Worm (Caenorhabditis elegans) whole organism, L1 larva: ENCODE results near the gene paqr-3.
A peak's percentile ranks its signal among the peaks of the same experiment; 100 is the strongest.

Experiments used
- C16A3.4 ChIP-seq: fragments of 150-350 bp; optimal IDR thresholded peaks from 2 replicates; lab custom pipeline; 2014; ENCODE audit warnings: missing biosample characterization, missing genetic modification characterization
- C34B4.2 ChIP-seq: sonication (generic microtip); optimal IDR thresholded peaks from 2 replicates; lab custom pipeline; 2017; ENCODE audit warnings: mild to moderate bottlenecking, missing genetic modification characterization, missing compliant biosample characterization
- aha-1 ChIP-seq: fragments of 150-350 bp; optimal IDR thresholded peaks from 2 replicates; lab custom pipeline; 2014; ENCODE audit warnings: missing biosample characterization, missing genetic modification characterization
- alr-1 ChIP-seq: fragments of 200-800 bp; sonication (Bioruptor generic); optimal IDR thresholded peaks from 2 replicates; lab custom pipeline; 2018; ENCODE audit warnings: borderline replicate concordance, mild to moderate bottlenecking, missing genetic modification characterization, missing compliant biosample characterization
- blmp-1 ChIP-seq: fragments of 150-350 bp; optimal IDR thresholded peaks from 2 replicates; lab custom pipeline; 2014; ENCODE audit warnings: missing biosample characterization, missing genetic modification characterization
- ceh-63 ChIP-seq: fragments of 200-800 bp; sonication (Bioruptor generic); optimal IDR thresholded peaks from 2 replicates; lab custom pipeline; 2018; ENCODE audit warnings: mild to moderate bottlenecking, missing genetic modification characterization, missing compliant biosample characterization
- ceh-82 ChIP-seq, 3 experiments: fragments of 150-350 bp in 1 of 3; sonication (generic microtip) in 2 of 3; optimal IDR thresholded peaks; 2 replicates each; lab custom pipeline; 2014 to 2017; ENCODE audit warnings: missing biosample characterization in 3 of 3, missing genetic modification characterization in 3 of 3
- ceh-88 ChIP-seq: fragments of 200-800 bp; sonication (Bioruptor generic); IDR thresholded peaks from 2 replicates; pipeline ENCODE4 v1.3.6; 2022; ENCODE audit warnings: missing genetic modification characterization, missing compliant biosample characterization
- ceh-90 ChIP-seq: sonication (generic microtip); optimal IDR thresholded peaks from 2 replicates; lab custom pipeline; 2016; ENCODE audit warnings: missing genetic modification characterization, missing compliant biosample characterization
- dsc-1 ChIP-seq: sonication (generic microtip); optimal IDR thresholded peaks from 2 replicates; lab custom pipeline; 2016; ENCODE audit warnings: mild to moderate bottlenecking, missing genetic modification characterization, missing compliant biosample characterization
- efl-1 ChIP-seq, 4 experiments: fragments of 150-350 bp; optimal IDR thresholded peaks in 3 of 4; peaks in 1 of 4; 1 replicate in 1 of 4; 2 replicates in 3 of 4; lab custom pipeline; 2014; ENCODE audit warnings: missing biosample characterization in 2 of 4, missing genetic modification characterization in 2 of 4, missing genetic modification reagents in 2 of 4
- egl-13 ChIP-seq: sonication (generic microtip); optimal IDR thresholded peaks from 2 replicates; lab custom pipeline; 2016; ENCODE audit warnings: missing genotype, missing genetic modification reagents, missing genetic modification characterization, missing compliant biosample characterization
- egl-27 ChIP-seq, 2 experiments: fragments of 150-350 bp in 1 of 2; sonication (generic microtip); optimal IDR thresholded peaks; 3 replicates each; lab custom pipeline; 2017 to 2018; ENCODE audit warnings: missing biosample characterization in 2 of 2, missing genetic modification characterization in 2 of 2, missing genetic modification reagents in 2 of 2
- elt-3 ChIP-seq, 6 experiments: fragments of 150-350 bp in 1 of 6; sonication (generic microtip); optimal IDR thresholded peaks; 2 replicates each; lab custom pipeline; 2017 to 2018; ENCODE audit warnings: missing biosample characterization in 6 of 6, missing genetic modification characterization in 6 of 6, inconsistent platforms in 1 of 6
- fkh-4 ChIP-seq: sonication (generic microtip); optimal IDR thresholded peaks from 2 replicates; lab custom pipeline; 2016; ENCODE audit warnings: missing compliant biosample characterization, missing genetic modification characterization, borderline replicate concordance
- fkh-8 ChIP-seq: sonication (generic microtip); optimal IDR thresholded peaks from 2 replicates; lab custom pipeline; 2016; ENCODE audit warnings: mild to moderate bottlenecking, missing genetic modification characterization, missing compliant biosample characterization
- fos-1 ChIP-seq: fragments of 150-350 bp; optimal IDR thresholded peaks from 2 replicates; lab custom pipeline; 2014; ENCODE audit warnings: missing biosample characterization, missing genetic modification characterization
- grh-1 ChIP-seq: fragments of 200-800 bp; sonication (Bioruptor generic); IDR thresholded peaks from 2 replicates; pipeline ENCODE4 v1.3.6; 2022; ENCODE audit warnings: missing genetic modification reagents, missing genetic modification characterization, missing compliant biosample characterization
- hlh-17 ChIP-seq: fragments of 200-800 bp; sonication (Bioruptor generic); optimal IDR thresholded peaks from 2 replicates; lab custom pipeline; 2018; ENCODE audit warnings: missing genetic modification characterization, mild to moderate bottlenecking, missing compliant biosample characterization, moderate library complexity, borderline replicate concordance
- hlh-4 ChIP-seq: sonication (generic microtip); optimal IDR thresholded peaks from 2 replicates; lab custom pipeline; 2016; ENCODE audit warnings: mild to moderate bottlenecking, missing genetic modification characterization, missing compliant biosample characterization
- hpl-2 ChIP-seq: fragments of 150-350 bp; optimal IDR thresholded peaks from 2 replicates; lab custom pipeline; 2014; ENCODE audit warnings: missing biosample characterization, missing genetic modification reagents, missing genetic modification characterization
- irx-1 ChIP-seq: sonication (generic microtip); optimal IDR thresholded peaks from 2 replicates; lab custom pipeline; 2016; ENCODE audit warnings: missing genetic modification characterization, missing compliant biosample characterization
- isw-1 ChIP-seq: fragments of 200-800 bp; sonication (Bioruptor generic); IDR thresholded peaks from 2 replicates; pipeline ENCODE4 v1.3.6; 2022; ENCODE audit warnings: missing genetic modification characterization, missing compliant biosample characterization
- jun-1 ChIP-seq: fragments of 150-350 bp; optimal IDR thresholded peaks from 2 replicates; lab custom pipeline; 2014; ENCODE audit warnings: missing biosample characterization, missing genetic modification reagents, missing genetic modification characterization
- lir-3 ChIP-seq: sonication (generic microtip); optimal IDR thresholded peaks from 2 replicates; lab custom pipeline; 2016; ENCODE audit warnings: mild to moderate bottlenecking, missing genetic modification characterization, moderate library complexity, missing compliant biosample characterization; ENCODE audit not compliant: poor library complexity
- lsy-2 ChIP-seq, 2 experiments: fragments of 150-350 bp; optimal IDR thresholded peaks; 2 replicates each; lab custom pipeline; 2014; ENCODE audit warnings: missing biosample characterization in 2 of 2, missing genetic modification characterization in 2 of 2
- mab-9 ChIP-seq: fragments of 200-800 bp; sonication (Bioruptor generic); IDR thresholded peaks from 2 replicates; pipeline ENCODE4 v1.3.6; 2022; ENCODE audit warnings: missing genetic modification reagents, missing genetic modification characterization, missing compliant biosample characterization
- mdl-1 ChIP-seq, 2 experiments: fragments of 150-350 bp; optimal IDR thresholded peaks; 2 replicates each; lab custom pipeline; 2014 to 2017; ENCODE audit warnings: missing biosample characterization in 2 of 2, missing genetic modification characterization in 2 of 2, inconsistent platforms in 1 of 2
- mep-1 ChIP-seq: fragments of 150-350 bp; optimal IDR thresholded peaks from 2 replicates; lab custom pipeline; 2014; ENCODE audit warnings: missing biosample characterization, missing genetic modification characterization
- nhr-12 ChIP-seq: sonication (generic microtip); optimal IDR thresholded peaks from 2 replicates; lab custom pipeline; 2017; ENCODE audit warnings: missing biosample characterization, missing genetic modification characterization
- nhr-20 ChIP-seq: sonication (generic microtip); optimal IDR thresholded peaks from 2 replicates; lab custom pipeline; 2016; ENCODE audit warnings: mild to moderate bottlenecking, missing genetic modification characterization, missing compliant biosample characterization
- nhr-47 ChIP-seq: sonication (generic microtip); optimal IDR thresholded peaks from 2 replicates; lab custom pipeline; 2016; ENCODE audit warnings: mild to moderate bottlenecking, missing genetic modification characterization, moderate library complexity, missing compliant biosample characterization
- nhr-71 ChIP-seq: sonication (generic microtip); optimal IDR thresholded peaks from 2 replicates; lab custom pipeline; 2016; ENCODE audit warnings: mild to moderate bottlenecking, missing genetic modification characterization, moderate library complexity, missing compliant biosample characterization
- nhr-76 ChIP-seq: sonication (generic microtip); optimal IDR thresholded peaks from 2 replicates; lab custom pipeline; 2017; ENCODE audit warnings: missing biosample characterization, missing genetic modification characterization
- nhr-85 ChIP-seq: sonication (generic microtip); peaks from one replicate; lab custom pipeline; 2016; ENCODE audit warnings: missing genetic modification characterization, inconsistent platforms, missing compliant biosample characterization
- pqm-1 ChIP-seq: sonication (generic microtip); optimal IDR thresholded peaks from 3 replicates; lab custom pipeline; 2017; ENCODE audit warnings: missing biosample characterization, missing genetic modification characterization
- skn-1 ChIP-seq: fragments of 150-350 bp; optimal IDR thresholded peaks from 2 replicates; lab custom pipeline; 2014; ENCODE audit warnings: missing biosample characterization, missing genetic modification characterization
- snpc-4 ChIP-seq: fragments of 150-350 bp; optimal IDR thresholded peaks from 2 replicates; lab custom pipeline; 2014; ENCODE audit warnings: missing biosample characterization, missing genetic modification characterization
- sptf-1 ChIP-seq: fragments of 150-350 bp; optimal IDR thresholded peaks from 2 replicates; lab custom pipeline; 2014; ENCODE audit warnings: missing biosample characterization, missing genetic modification characterization
- swsn-7 ChIP-seq: sonication (generic microtip); optimal IDR thresholded peaks from 2 replicates; lab custom pipeline; 2016; ENCODE audit warnings: missing genetic modification characterization, missing compliant biosample characterization
- tbx-2 ChIP-seq: sonication (generic microtip); optimal IDR thresholded peaks from 2 replicates; lab custom pipeline; 2016; ENCODE audit warnings: missing genetic modification characterization, missing compliant biosample characterization
- unc-30 ChIP-seq: sonication (generic microtip); optimal IDR thresholded peaks from 2 replicates; lab custom pipeline; 2017; ENCODE audit warnings: missing biosample characterization, missing genetic modification characterization
- unc-62 ChIP-seq: fragments of 150-350 bp; optimal IDR thresholded peaks from 2 replicates; lab custom pipeline; 2014; ENCODE audit warnings: missing biosample characterization, missing genetic modification reagents, missing genetic modification characterization
- unc-86 ChIP-seq: sonication (generic microtip); optimal IDR thresholded peaks from 2 replicates; lab custom pipeline; 2016; ENCODE audit warnings: missing genetic modification characterization, missing compliant biosample characterization
- xbp-1 ChIP-seq: sonication (generic microtip); optimal IDR thresholded peaks from 2 replicates; lab custom pipeline; 2016; ENCODE audit warnings: missing genetic modification characterization, missing compliant biosample characterization
- ztf-11 ChIP-seq, 2 experiments: sonication (generic microtip); optimal IDR thresholded peaks; 2 replicates each; lab custom pipeline; 2016 to 2017; ENCODE audit warnings: missing genetic modification characterization in 2 of 2, missing biosample characterization in 1 of 2, missing compliant biosample characterization in 1 of 2

The paqr-3 gene

ce11 chrIV:14371639-14372038 lies 11.8 kb downstream of the paqr-3 start (continued):
- TF ChIP-seq jun-1 (tag; lab: Kevin White, UChicago) (no peak), snpc-4 (tag; lab: Kevin White, UChicago) (no peak), nhr-12 (tag; lab: Kevin White, UChicago) (no peak), mab-9 (GFP tag; lab: Robert Waterston, UW) (no peak), hpl-2 (no peak), ztf-11 (tag; optimal IDR thresholded peaks at IDR 0.05; lab: Kevin White, UChicago) (no peak)

- TF ChIP-seq ceh-90 (no peak), lsy-2 (tag; optimal IDR thresholded peaks at IDR 0.05; lab: Kevin White, UChicago) (no peak), xbp-1 (tag; lab: Kevin White, UChicago) (no peak), egl-27 (tag; optimal IDR thresholded peaks at IDR 0.05; lab: Kevin White, UChicago) (no peak), fos-1 (tag; lab: Kevin White, UChicago) (no peak), nhr-85 (tag; lab: Kevin White, UChicago) (no peak), tbx-2 (no peak), elt-3 (tag; optimal IDR thresholded peaks at IDR 0.05; lab: Kevin White, UChicago) (no peak), egl-13 (no peak), hlh-17 (GFP tag; lab: Kevin White, UChicago) (no peak), swsn-7 (no peak), hlh-4 (no peak), C16A3.4 (tag; lab: Kevin White, UChicago) (no peak), ceh-63 (no peak), aha-1 (tag; lab: Kevin White, UChicago) (no peak), sptf-1 (tag; lab: Kevin White, UChicago) (no peak), ceh-88 (no peak), fkh-8 (tag; lab: Kevin White, UChicago) (no peak), unc-62 (no peak)
These were observed 17.6 kb downstream of the paqr-3 start for ce11 chrIV:14365837-14366378.

- TF ChIP-seq grh-1 (no peak), isw-1 (GFP tag; lab: Robert Waterston, UW) (no peak), alr-1 (tag; lab: Kevin White, UChicago) (no peak)
These were observed 22.3 kb downstream of the paqr-3 start, which contains the start of gene ssu-2 for ce11 chrIV:14361189-14361588. TSS of gene ssu-2 (plus strand) at chrIV:14361247.

- TF ChIP-seq fkh-4 (peak; percentile 62), skn-1 (tag; lab: Kevin White, UChicago) (peak; percentile 7), unc-30 (tag; lab: Kevin White, UChicago) (no peak), nhr-12 (tag; lab: Kevin White, UChicago) (no peak), nhr-47 (peak; percentile 51), mdl-1 (tag; optimal IDR thresholded peaks at IDR 0.05; lab: Kevin White, UChicago) (peak in 1 of 2 experiments; percentile 3), dsc-1 (peak; percentile 88), efl-1 (optimal IDR thresholded peaks at IDR 0.05; lab: Kevin White, UChicago) (peak; percentile 57 to 74), efl-1 (GFP tag; optimal IDR thresholded peaks at IDR 0.05 in 1 of 2; lab: Kevin White, UChicago) (peak; percentile 17 to 80), alr-1 (tag; lab: Kevin White, UChicago) (no peak), C34B4.2 (tag; lab: Kevin White, UChicago) (no peak), hlh-4 (no peak), unc-86 (tag; lab: Kevin White, UChicago) (peak; percentile 61), ceh-63 (no peak), nhr-71 (tag; lab: Kevin White, UChicago) (peak; percentile 72), hlh-17 (GFP tag; lab: Kevin White, UChicago) (no peak), lir-3 (tag; lab: Kevin White, UChicago) (peak; percentile 19), snpc-4 (tag; lab: Kevin White, UChicago) (no peak), egl-13 (peak; percentile 26), hpl-2 (no peak), C16A3.4 (tag; lab: Kevin White, UChicago) (peak; percentile 7), ceh-88 (no peak), irx-1 (tag; lab: Kevin White, UChicago) (peak; percentile 11), fkh-8 (tag; lab: Kevin White, UChicago) (peak; percentile 51), pqm-1 (tag; lab: Kevin White, UChicago) (no peak), nhr-76 (tag; lab: Kevin White, UChicago) (no peak), blmp-1 (no peak), mep-1 (tag; lab: Kevin White, UChicago) (peak; percentile 6), nhr-20 (peak; percentile 10), ceh-82 (tag; optimal IDR thresholded peaks at IDR 0.05; lab: Kevin White, UChicago) (peak in 2 of 3 experiments; percentile 24 to 66)
These were observed 27.4 kb downstream of the paqr-3 start for ce11 chrIV:14356120-14356519.
